Worm (Caenorhabditis elegans): ENCODE measurements around the gene W02B12.16.
A peak's percentile ranks its signal among the peaks of the same experiment; 100 is the strongest.

Gene W02B12.16

ce11 chrII:11510373-11510772 lies 34.1 kb upstream of the W02B12.16 start, which contains the start of gene npr-41:
TSS of gene npr-41 (plus strand) at chrII:11510673.
- no peak for TF ChIP-seq sdc-2 (tag; optimal IDR thresholded peaks at IDR 0.05)
- TF ChIP-seq ets-4 (tag; optimal IDR thresholded peaks at IDR 0.05): no peak
- TF ChIP-seq ttx-3 (tag; optimal IDR thresholded peaks at IDR 0.05): no peak
- TF ChIP-seq pqm-1 (tag; optimal IDR thresholded peaks at IDR 0.05): no peak
- no peak for TF ChIP-seq ahr-1 (tag; optimal IDR thresholded peaks at IDR 0.05)
- no peak for TF ChIP-seq sox-4 (tag; optimal IDR thresholded peaks at IDR 0.05)
- TF ChIP-seq fax-1 (tag; optimal IDR thresholded peaks at IDR 0.05): no peak
- TF ChIP-seq rnt-1 (tag; optimal IDR thresholded peaks at IDR 0.05): no peak
- TF ChIP-seq ref-2 (tag; optimal IDR thresholded peaks at IDR 0.05): no peak

- no peak for TF ChIP-seq tbx-7 (tag; optimal IDR thresholded peaks at IDR 0.05)
- peak; percentile 2 for TF ChIP-seq dve-1 (tag; optimal IDR thresholded peaks at IDR 0.05)
Observed at ce11 chrII:11503761-11504160, 27.5 kb upstream of the W02B12.16 start.

ce11 chrII:11501956-11502355 lies 25.6 kb upstream of the W02B12.16 start:
- TF ChIP-seq hlh-13 (GFP tag; optimal IDR thresholded peaks at IDR 0.05) (no peak), pag-3 (tag; optimal IDR thresholded peaks at IDR 0.05; ENCODE audit: borderline replicate concordance) (no peak), C38D4.7 (GFP tag; optimal IDR thresholded peaks at IDR 0.05) (no peak), nhr-232 (tag; optimal IDR thresholded peaks at IDR 0.05) (no peak), npax-4 (tag; optimal IDR thresholded peaks at IDR 0.05) (no peak), sox-4 (tag; optimal IDR thresholded peaks at IDR 0.05) (no peak), ceh-48 (tag; optimal IDR thresholded peaks at IDR 0.05) (no peak), ceh-2 (tag; optimal IDR thresholded peaks at IDR 0.05) (no peak), hlh-8 (tag; optimal IDR thresholded peaks at IDR 0.05) (no peak), fkh-6 (tag; optimal IDR thresholded peaks at IDR 0.05) (no peak), ceh-14 (tag; optimal IDR thresholded peaks at IDR 0.05) (no peak)

ce11 chrII:11500198-11500597 lies 23.9 kb upstream of the W02B12.16 start, which contains the start of gene B0334.20:
TSS of gene B0334.20 (minus strand) at chrII:11500459.
- TF ChIP-seq gmeb-2 (tag; optimal IDR thresholded peaks at IDR 0.05) (no peak), ahr-1 (tag; optimal IDR thresholded peaks at IDR 0.05) (no peak), che-1 (tag; optimal IDR thresholded peaks at IDR 0.05) (no peak), unc-3 (GFP tag; conservative IDR thresholded peaks at IDR 0.05) (no peak), unc-3 (tag; optimal IDR thresholded peaks at IDR 0.05) (no peak), ceh-9 (tag; optimal IDR thresholded peaks at IDR 0.05) (no peak), C38D4.7 (GFP tag; optimal IDR thresholded peaks at IDR 0.05) (no peak), ets-4 (tag; optimal IDR thresholded peaks at IDR 0.05) (no peak), hlh-8 (tag; optimal IDR thresholded peaks at IDR 0.05) (no peak), ceh-18 (tag; optimal IDR thresholded peaks at IDR 0.05) (no peak), tbx-2 (tag; optimal IDR thresholded peaks at IDR 0.05) (no peak), K09A11.1 (tag; optimal IDR thresholded peaks at IDR 0.05; ENCODE audit: insufficient read depth) (no peak), npax-4 (tag; optimal IDR thresholded peaks at IDR 0.05) (no peak), dve-1 (tag; optimal IDR thresholded peaks at IDR 0.05) (no peak), lim-6 (tag; optimal IDR thresholded peaks at IDR 0.05) (no peak), unc-42 (tag; optimal IDR thresholded peaks at IDR 0.05) (no peak), elt-4 (tag; optimal IDR thresholded peaks at IDR 0.05) (no peak), ama-1 (optimal IDR thresholded peaks at IDR 0.05) (no peak), sox-2 (GFP tag; IDR thresholded peaks at IDR 0.05) (no peak), odd-2 (tag; optimal IDR thresholded peaks at IDR 0.05) (no peak)

ce11 chrII:11497365-11497764 lies 21.1 kb upstream of the W02B12.16 start, which contains the start of gene B0334.5:
TSS of gene B0334.5 (plus strand) at chrII:11497665.
- no peak for TF ChIP-seq ceh-45 (GFP tag; IDR thresholded peaks at IDR 0.05)
- TF ChIP-seq ceh-9 (tag; optimal IDR thresholded peaks at IDR 0.05): no peak
- TF ChIP-seq mec-3 (tag; optimal IDR thresholded peaks at IDR 0.05; ENCODE audit: borderline replicate concordance): no peak
- TF ChIP-seq ref-2 (tag; optimal IDR thresholded peaks at IDR 0.05): no peak
- no peak for TF ChIP-seq sdc-2 (tag; optimal IDR thresholded peaks at IDR 0.05)
- no peak for TF ChIP-seq ztf-16 (tag; optimal IDR thresholded peaks at IDR 0.05)
- TF ChIP-seq K09A11.1 (tag; optimal IDR thresholded peaks at IDR 0.05; ENCODE audit: insufficient read depth): no peak
- no peak for TF ChIP-seq unc-42 (tag; optimal IDR thresholded peaks at IDR 0.05)
- TF ChIP-seq lin-11 (tag; optimal IDR thresholded peaks at IDR 0.05): no peak
- TF ChIP-seq pax-1 (tag; optimal IDR thresholded peaks at IDR 0.05): no peak
- no peak for TF ChIP-seq sox-2 (GFP tag; IDR thresholded peaks at IDR 0.05)
- TF ChIP-seq hlh-13 (GFP tag; optimal IDR thresholded peaks at IDR 0.05): no peak
- TF ChIP-seq hlh-8 (tag; optimal IDR thresholded peaks at IDR 0.05): no peak
- TF ChIP-seq pros-1 (tag; optimal IDR thresholded peaks at IDR 0.05): no peak
- no peak for TF ChIP-seq pqm-1 (tag; optimal IDR thresholded peaks at IDR 0.05)

All from whole organism, late embryonic.